Fruit fly (Drosophila melanogaster): Measurements from ENCODE around the gene mahe.

DNA sequence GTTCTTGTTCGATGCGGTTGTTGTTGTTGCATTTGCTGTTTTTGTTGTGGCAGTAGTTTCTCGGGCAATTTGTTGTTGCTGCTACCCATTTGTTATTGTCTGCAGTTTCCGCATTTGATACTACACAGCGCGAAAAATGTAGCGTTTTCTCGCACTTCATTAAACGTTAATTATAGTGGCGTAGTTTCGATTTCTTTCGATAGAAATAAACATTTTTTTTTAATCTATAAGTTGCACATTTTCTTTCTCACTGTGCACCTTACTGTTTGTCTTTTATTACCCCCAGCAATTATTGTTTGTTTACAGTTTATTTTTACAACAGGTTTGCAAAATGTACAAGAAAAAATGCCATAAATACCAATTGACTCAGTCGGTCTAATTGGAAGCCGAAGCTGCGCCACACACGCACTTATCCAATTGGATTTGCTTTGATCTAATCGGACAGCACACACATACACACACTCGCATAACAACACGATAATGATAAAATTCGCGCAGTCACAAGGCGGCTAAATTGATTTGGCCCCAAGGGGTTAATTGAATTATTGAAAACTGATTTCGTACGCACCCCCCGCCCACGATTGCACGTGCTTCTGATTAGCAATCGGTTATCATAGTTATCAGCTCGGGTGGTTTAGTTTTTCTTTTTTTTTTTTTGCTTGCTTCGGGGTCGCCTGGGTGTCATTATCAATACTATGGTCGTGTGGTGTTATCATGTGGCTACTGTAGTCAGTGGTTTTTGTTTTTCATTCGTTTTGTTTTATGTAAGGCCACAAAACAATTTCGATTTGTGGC lies 34.8 kb upstream of the mahe start:
- TF ChIP-seq fd96Ca (GFP tag; IDR thresholded peaks at IDR 0.05) (peak; percentile 59; the same call in 1 of the 3 replicates), CG15710 (tag; optimal IDR thresholded peaks at IDR 0.05) (no peak), CG10348 (GFP tag; IDR thresholded peaks at IDR 0.05) (no peak), EcR (GFP tag; optimal IDR thresholded peaks at IDR 0.05) (no peak), Snoo (tag; optimal IDR thresholded peaks at IDR 0.05) (no peak), CG12605 (GFP tag; IDR thresholded peaks at IDR 0.05) (no peak), CG17806 (tag; optimal IDR thresholded peaks at IDR 0.05) (no peak), CG8159 (tag; optimal IDR thresholded peaks at IDR 0.05) (no peak)
